Worm (Caenorhabditis elegans): ENCODE data around the gene twk-14.

- no peak for TF ChIP-seq him-1 (tag; optimal IDR thresholded peaks at IDR 0.05)
- no peak for TF ChIP-seq dao-5 (tag; optimal IDR thresholded peaks at IDR 0.05)
These were observed 11.0 kb upstream of the twk-14 start for ce11 chrV:12406514-12406913.
